Fruit fly (Drosophila melanogaster): Measurements from ENCODE around the gene CG13731.

DNA sequence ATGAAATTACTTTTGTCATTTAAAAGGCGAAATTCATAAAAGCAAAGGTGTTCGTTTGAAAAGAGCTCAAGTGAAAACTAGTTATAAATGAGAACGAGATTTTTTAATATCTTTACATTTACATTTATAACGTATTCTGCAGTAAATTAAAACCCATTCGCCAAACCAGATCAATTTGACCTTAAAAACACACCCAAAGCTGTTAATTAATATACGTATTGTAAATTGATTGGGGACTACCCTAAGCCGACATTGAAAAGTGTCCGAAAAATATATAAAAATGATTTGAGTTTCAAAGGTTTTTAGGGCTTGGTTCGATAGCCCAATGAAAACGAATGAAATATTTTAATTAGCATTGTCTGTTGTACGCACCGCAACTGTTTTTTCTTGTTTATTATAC lies 10.3 kb upstream of the CG13731 start:
- TF ChIP-seq psq (optimal IDR thresholded peaks at IDR 0.05): no peak
- no peak for TF ChIP-seq Dll (optimal IDR thresholded peaks at IDR 0.05)

All from whole organism.